Fruit fly (Drosophila melanogaster): ENCODE results near the gene ifc.

- TF ChIP-seq CTCF (optimal IDR thresholded peaks at IDR 0.05), result no peak
- no peak for TF ChIP-seq CG8478 (optimal IDR thresholded peaks at IDR 0.05)
These were observed 51.7 kb downstream of the ifc start, which contains the start of the genes CG9117 and CG31643 for dm6 chr2L:6037830-6038229.

Measured in S2 (cell line).